Fruit fly (Drosophila melanogaster): ENCODE results near the gene CG15024.

The CG15024 gene

dm6 chr3L:4421362-4421761 lies 42.3 kb downstream of the CG15024 start, which contains the start of gene CG15020:
Gene CG15020, plus strand, starts transcription at chr3L:4421662.
- TF ChIP-seq psq (optimal IDR thresholded peaks at IDR 0.05) (no peak), usp (GFP tag; optimal IDR thresholded peaks at IDR 0.05) (no peak), EcR (GFP tag; optimal IDR thresholded peaks at IDR 0.05) (no peak), Dll (optimal IDR thresholded peaks at IDR 0.05) (no peak), CG8478 (optimal IDR thresholded peaks at IDR 0.05) (no peak), pan (optimal IDR thresholded peaks at IDR 0.05) (no peak)

dm6 chr3L:4417543-4417942 lies 46.1 kb downstream of the CG15024 start:
- TF ChIP-seq EcR (GFP tag; optimal IDR thresholded peaks at IDR 0.05) (no peak), CG8478 (optimal IDR thresholded peaks at IDR 0.05) (no peak), psq (optimal IDR thresholded peaks at IDR 0.05) (no peak), Dll (optimal IDR thresholded peaks at IDR 0.05) (no peak), usp (GFP tag; optimal IDR thresholded peaks at IDR 0.05) (no peak), pan (optimal IDR thresholded peaks at IDR 0.05) (no peak)

dm6 chr3L:4417068-4417467 lies 46.6 kb downstream of the CG15024 start:
- TF ChIP-seq Dll (optimal IDR thresholded peaks at IDR 0.05) (no peak), psq (optimal IDR thresholded peaks at IDR 0.05) (no peak), usp (GFP tag; optimal IDR thresholded peaks at IDR 0.05) (no peak), EcR (GFP tag; optimal IDR thresholded peaks at IDR 0.05) (no peak), CG8478 (optimal IDR thresholded peaks at IDR 0.05) (no peak), pan (optimal IDR thresholded peaks at IDR 0.05) (no peak)

- TF ChIP-seq EcR (GFP tag; optimal IDR thresholded peaks at IDR 0.05) = peak in 1 of 2 experiments; percentile 36
- TF ChIP-seq CG8478 (optimal IDR thresholded peaks at IDR 0.05) = no peak
These were observed 48.0 kb downstream of the CG15024 start for dm6 chr3L:4415326-4416274.

dm6 chr3L:4414579-4414978 lies 49.0 kb downstream of the CG15024 start:
- no peak for TF ChIP-seq pan (optimal IDR thresholded peaks at IDR 0.05)
- TF ChIP-seq CG8478 (optimal IDR thresholded peaks at IDR 0.05) = no peak
- TF ChIP-seq psq (optimal IDR thresholded peaks at IDR 0.05) = no peak
- TF ChIP-seq Dll (optimal IDR thresholded peaks at IDR 0.05) = no peak
- no peak for TF ChIP-seq EcR (GFP tag; optimal IDR thresholded peaks at IDR 0.05)
- no peak for TF ChIP-seq usp (GFP tag; optimal IDR thresholded peaks at IDR 0.05)

- TF ChIP-seq psq (optimal IDR thresholded peaks at IDR 0.05) = no peak
- peak; percentile 61 for TF ChIP-seq Dll (optimal IDR thresholded peaks at IDR 0.05)
These were observed 49.7 kb downstream of the CG15024 start for dm6 chr3L:4413800-4414446.

dm6 chr3L:4412974-4413373 lies 50.6 kb downstream of the CG15024 start:
- TF ChIP-seq EcR (GFP tag; optimal IDR thresholded peaks at IDR 0.05) (no peak), pan (optimal IDR thresholded peaks at IDR 0.05) (no peak), Dll (optimal IDR thresholded peaks at IDR 0.05) (no peak), CG8478 (optimal IDR thresholded peaks at IDR 0.05) (no peak), usp (GFP tag; optimal IDR thresholded peaks at IDR 0.05) (no peak), psq (optimal IDR thresholded peaks at IDR 0.05) (no peak)

Data from whole organism.